Fruit fly (Drosophila melanogaster): Measurements from ENCODE around the gene Arl2.

The Arl2 gene

DNA sequence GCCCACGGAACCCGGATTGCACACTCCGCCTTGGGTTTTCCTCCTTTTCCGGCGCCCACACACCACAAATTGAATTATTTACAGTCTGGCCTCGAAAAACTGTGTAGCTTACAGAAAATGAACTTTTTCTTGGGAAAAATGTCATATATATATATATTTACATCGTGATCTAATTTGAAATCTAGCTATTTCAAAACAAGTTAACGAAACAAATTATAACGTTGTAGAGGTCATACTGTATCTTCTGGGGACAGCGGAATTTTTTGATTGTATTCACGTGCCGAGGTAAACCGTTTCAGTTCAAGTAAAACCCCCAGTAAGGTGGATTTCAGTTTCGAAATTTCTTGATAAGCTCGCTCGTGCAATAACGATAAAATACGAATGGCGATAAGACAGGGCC, 13.6 kb downstream of the Arl2 start (continued):
- peak; percentile 40; the same call in 1 of the 2 replicates for TF ChIP-seq ap (GFP tag; IDR thresholded peaks at IDR 0.05)
- TF ChIP-seq HHEX (GFP tag; optimal IDR thresholded peaks at IDR 0.05) = peak; percentile 43
- TF ChIP-seq crc (GFP tag; optimal IDR thresholded peaks at IDR 0.05) = no peak
- peak; percentile 69 for TF ChIP-seq PHDP (tag; optimal IDR thresholded peaks at IDR 0.05)
- TF ChIP-seq sens (GFP tag) = peak; percentile 85
- peak; percentile 52 for TF ChIP-seq dmrt99B (tag; optimal IDR thresholded peaks at IDR 0.05)
- peak; percentile 64; the same call in 2 of the 3 replicates for TF ChIP-seq CG14050 (GFP tag; IDR thresholded peaks at IDR 0.05)
- peak; percentile 28 for TF ChIP-seq fd3F (GFP tag; optimal IDR thresholded peaks at IDR 0.05)
- TF ChIP-seq sc (optimal IDR thresholded peaks at IDR 0.05) = no peak
- TF ChIP-seq sc (GFP tag; optimal IDR thresholded peaks at IDR 0.05) = no peak
- TF ChIP-seq Atf3 (GFP tag; optimal IDR thresholded peaks at IDR 0.05) = no peak
- TF ChIP-seq CG7928 (GFP tag; optimal IDR thresholded peaks at IDR 0.05) = peak; percentile 14
- peak; percentile 16 for TF ChIP-seq bab2 (GFP tag; optimal IDR thresholded peaks at IDR 0.05)
- TF ChIP-seq tap (tag; optimal IDR thresholded peaks at IDR 0.05) = peak; percentile 35
- peak; percentile 73 for TF ChIP-seq Ada2b (GFP tag; IDR thresholded peaks at IDR 0.05)
- TF ChIP-seq mam (GFP tag; optimal IDR thresholded peaks at IDR 0.05) = peak; percentile 40
- TF ChIP-seq pros (GFP tag; optimal IDR thresholded peaks at IDR 0.05) = no peak
- peak; percentile 62 for TF ChIP-seq sob (GFP tag; IDR thresholded peaks at IDR 0.05)
- TF ChIP-seq CG11093 (GFP tag; IDR thresholded peaks at IDR 0.05) = peak; percentile 46; the same call in 2 of the 3 replicates
- TF ChIP-seq Xbp1 (GFP tag; optimal IDR thresholded peaks at IDR 0.05) = peak; percentile 42
- TF ChIP-seq Fer2 (tag; optimal IDR thresholded peaks at IDR 0.05) = no peak
- TF ChIP-seq CG10147 (GFP tag; optimal IDR thresholded peaks at IDR 0.05) = peak; percentile 6
- peak; percentile 38 for TF ChIP-seq CG12071 (GFP tag; optimal IDR thresholded peaks at IDR 0.05)
- TF ChIP-seq CG18619 (GFP tag; optimal IDR thresholded peaks at IDR 0.05) = peak; percentile 33
- peak; percentile 66 for TF ChIP-seq unpg (GFP tag; optimal IDR thresholded peaks at IDR 0.05)
- peak; percentile 62 for TF ChIP-seq oc (tag; optimal IDR thresholded peaks at IDR 0.05)
- peak; percentile 85 for TF ChIP-seq sr (GFP tag; IDR thresholded peaks at IDR 0.05)
- no peak for TF ChIP-seq Hey (tag; optimal IDR thresholded peaks at IDR 0.05)
- TF ChIP-seq caup (GFP tag; optimal IDR thresholded peaks at IDR 0.05; ENCODE audit: severe bottlenecking) = peak; percentile 17
- peak; percentile 7 for TF ChIP-seq run (tag; optimal IDR thresholded peaks at IDR 0.05)
- no peak for TF ChIP-seq CG12299 (tag; optimal IDR thresholded peaks at IDR 0.05)
- peak; percentile 28 for TF ChIP-seq CG1602 (GFP tag; optimal IDR thresholded peaks at IDR 0.05)
- peak; percentile 62; the same call in 1 of the 3 replicates for TF ChIP-seq so (GFP tag; IDR thresholded peaks at IDR 0.05)
- TF ChIP-seq sima (GFP tag; optimal IDR thresholded peaks at IDR 0.05) = no peak
- no peak for TF ChIP-seq hkb (optimal IDR thresholded peaks at IDR 0.05)
- peak; percentile 78 for TF ChIP-seq hkb (GFP tag; IDR thresholded peaks at IDR 0.05)
- peak; percentile 1 for TF ChIP-seq CG1647 (GFP tag; optimal IDR thresholded peaks at IDR 0.05)
- TF ChIP-seq CG1603 (tag; optimal IDR thresholded peaks at IDR 0.05) = peak; percentile 49
- TF ChIP-seq fd96Cb (tag; optimal IDR thresholded peaks at IDR 0.05) = peak; percentile 44
- no peak for TF ChIP-seq pfk (GFP tag; optimal IDR thresholded peaks at IDR 0.05)
- TF ChIP-seq Fer1 (GFP tag; optimal IDR thresholded peaks at IDR 0.05) = peak; percentile 3
- no peak for TF ChIP-seq C15 (GFP tag; IDR thresholded peaks at IDR 0.05)
- peak; percentile 59 for TF ChIP-seq Ravus (GFP tag; IDR thresholded peaks at IDR 0.05)
- TF ChIP-seq CG17385 (GFP tag; optimal IDR thresholded peaks at IDR 0.05) = peak; percentile 38
- no peak for TF ChIP-seq Dip3 (GFP tag; optimal IDR thresholded peaks at IDR 0.05)
- TF ChIP-seq sug (tag; optimal IDR thresholded peaks at IDR 0.05) = peak; percentile 73
- TF ChIP-seq CG8281 (tag; optimal IDR thresholded peaks at IDR 0.05) = no peak
- TF ChIP-seq CG7271 (tag; optimal IDR thresholded peaks at IDR 0.05) = no peak
- peak; percentile 25; the same call in 1 of the 2 replicates for TF ChIP-seq CG10321 (GFP tag; IDR thresholded peaks at IDR 0.05)
- no peak for TF ChIP-seq pan (optimal IDR thresholded peaks at IDR 0.05)
- peak in 1 of 2 experiments; percentile 80 for TF ChIP-seq pan (GFP tag; optimal IDR thresholded peaks at IDR 0.05 in 1 of 2, IDR thresholded peaks at IDR 0.05 in 1 of 2)
- TF ChIP-seq CG4424 (GFP tag; optimal IDR thresholded peaks at IDR 0.05) = peak; percentile 21

Data from whole organism, embryonic.